Worm (Caenorhabditis elegans): ENCODE data around the gene C06C3.10.

C06C3.10 gene

DNA sequence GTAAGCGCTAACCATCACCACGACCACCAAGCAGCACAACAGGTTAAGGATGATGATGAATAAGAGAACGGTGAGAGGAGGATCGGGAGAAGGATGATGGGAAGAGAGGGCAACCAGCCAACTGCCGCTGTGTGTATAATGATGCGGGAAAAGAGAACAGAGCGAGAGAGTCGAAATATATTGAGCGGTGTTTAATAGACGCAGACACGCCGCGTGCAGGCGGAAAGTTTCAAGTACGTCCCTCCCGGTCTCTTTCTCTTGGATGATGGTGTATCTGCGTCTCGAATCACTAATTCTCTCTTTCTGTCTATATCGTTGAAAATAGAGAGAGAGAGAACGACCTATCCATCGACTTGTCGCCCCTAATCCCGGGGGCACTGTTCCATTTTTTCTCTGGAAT is 20.3 kb downstream of the C06C3.10 start (continued):
- TF ChIP-seq T23F11.4 (GFP tag; optimal IDR thresholded peaks at IDR 0.05): no peak
- peak; percentile 26 for TF ChIP-seq ceh-31 (tag; optimal IDR thresholded peaks at IDR 0.05)
- TF ChIP-seq odd-2 (tag; optimal IDR thresholded peaks at IDR 0.05): no peak
- no peak for TF ChIP-seq dmd-4 (tag; optimal IDR thresholded peaks at IDR 0.05; ENCODE audit: borderline replicate concordance)
- TF ChIP-seq sox-2 (GFP tag; IDR thresholded peaks at IDR 0.05): no peak
- TF ChIP-seq npax-4 (tag; optimal IDR thresholded peaks at IDR 0.05): no peak
- no peak for TF ChIP-seq lin-11 (tag; optimal IDR thresholded peaks at IDR 0.05)
- TF ChIP-seq pros-1 (tag; optimal IDR thresholded peaks at IDR 0.05): no peak
- TF ChIP-seq ztf-16 (tag; optimal IDR thresholded peaks at IDR 0.05): no peak
- TF ChIP-seq ceh-34 (tag; optimal IDR thresholded peaks at IDR 0.05): peak; percentile 55
- TF ChIP-seq ceh-45 (GFP tag; IDR thresholded peaks at IDR 0.05): no peak
- TF ChIP-seq pqm-1 (tag; optimal IDR thresholded peaks at IDR 0.05): no peak
- TF ChIP-seq ahr-1 (tag; optimal IDR thresholded peaks at IDR 0.05): no peak
- TF ChIP-seq C08G9.2 (tag; optimal IDR thresholded peaks at IDR 0.05): no peak
- peak; percentile 2 for TF ChIP-seq dve-1 (tag; optimal IDR thresholded peaks at IDR 0.05)
- TF ChIP-seq tbx-2 (tag; optimal IDR thresholded peaks at IDR 0.05): peak; percentile 38
- no peak for TF ChIP-seq fkh-10 (GFP tag; optimal IDR thresholded peaks at IDR 0.05)
- no peak for TF ChIP-seq ceh-48 (tag; optimal IDR thresholded peaks at IDR 0.05)
- TF ChIP-seq ceh-6 (GFP tag; optimal IDR thresholded peaks at IDR 0.05): no peak
- TF ChIP-seq nfya-1 (tag; optimal IDR thresholded peaks at IDR 0.05): peak; percentile 69
- peak; percentile 74 for TF ChIP-seq ceh-18 (tag; optimal IDR thresholded peaks at IDR 0.05)
- peak; percentile 18 for TF ChIP-seq unc-55 (GFP tag; optimal IDR thresholded peaks at IDR 0.05)
- no peak for TF ChIP-seq sdc-2 (tag; optimal IDR thresholded peaks at IDR 0.05)
- TF ChIP-seq hlh-13 (GFP tag; optimal IDR thresholded peaks at IDR 0.05): no peak
- peak; percentile 12 for TF ChIP-seq ceh-22 (tag; optimal IDR thresholded peaks at IDR 0.05)
- TF ChIP-seq fkh-6 (tag; optimal IDR thresholded peaks at IDR 0.05): no peak
- TF ChIP-seq lim-6 (tag; optimal IDR thresholded peaks at IDR 0.05): no peak
- peak; percentile 7 for TF ChIP-seq unc-42 (tag; optimal IDR thresholded peaks at IDR 0.05)

DNA sequence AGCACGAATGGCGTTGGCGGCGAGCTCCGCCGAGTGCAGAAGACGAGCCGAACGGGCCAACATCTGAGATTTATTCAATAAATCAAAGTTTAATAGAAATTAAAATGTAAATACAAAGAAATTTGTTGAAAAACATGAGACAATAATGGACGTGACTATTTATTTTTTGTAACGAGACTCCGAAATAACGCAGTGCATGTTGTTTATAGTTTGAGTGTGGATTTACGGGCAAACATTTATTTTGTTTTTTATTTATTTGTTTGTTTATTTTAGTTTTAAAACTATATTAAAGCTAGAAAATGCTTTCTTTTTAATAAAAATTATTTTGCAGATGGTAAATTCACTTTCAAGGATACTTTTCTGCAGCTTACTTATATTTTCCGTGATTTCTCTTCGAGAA is 24.4 kb downstream of the C06C3.10 start, which contains the start of the genes sdhb-1 and cup-15:
TSS of gene sdhb-1 (minus strand) at position 63 of the 400 bp plus-strand sequence.
TSS of gene cup-15 (plus strand) at position 332 of the 400 bp plus-strand sequence.
- TF ChIP-seq T23F11.4 (GFP tag; optimal IDR thresholded peaks at IDR 0.05) (no peak), Y22D7AL.16 (tag; optimal IDR thresholded peaks at IDR 0.05) (no peak), nfya-1 (tag; optimal IDR thresholded peaks at IDR 0.05) (no peak), ama-1 (optimal IDR thresholded peaks at IDR 0.05) (no peak), syd-9 (tag; optimal IDR thresholded peaks at IDR 0.05) (no peak), ceh-31 (tag; optimal IDR thresholded peaks at IDR 0.05) (no peak), mec-3 (tag; optimal IDR thresholded peaks at IDR 0.05; ENCODE audit: borderline replicate concordance) (no peak), unc-3 (GFP tag; conservative IDR thresholded peaks at IDR 0.05) (no peak), unc-3 (tag; optimal IDR thresholded peaks at IDR 0.05) (no peak), C38D4.7 (GFP tag; optimal IDR thresholded peaks at IDR 0.05) (no peak), unc-42 (tag; optimal IDR thresholded peaks at IDR 0.05) (no peak), ceh-22 (tag; optimal IDR thresholded peaks at IDR 0.05) (no peak), hlh-8 (tag; optimal IDR thresholded peaks at IDR 0.05) (no peak), unc-55 (GFP tag; optimal IDR thresholded peaks at IDR 0.05) (no peak), hlh-13 (GFP tag; optimal IDR thresholded peaks at IDR 0.05) (no peak), pqm-1 (tag; optimal IDR thresholded peaks at IDR 0.05) (no peak)

DNA sequence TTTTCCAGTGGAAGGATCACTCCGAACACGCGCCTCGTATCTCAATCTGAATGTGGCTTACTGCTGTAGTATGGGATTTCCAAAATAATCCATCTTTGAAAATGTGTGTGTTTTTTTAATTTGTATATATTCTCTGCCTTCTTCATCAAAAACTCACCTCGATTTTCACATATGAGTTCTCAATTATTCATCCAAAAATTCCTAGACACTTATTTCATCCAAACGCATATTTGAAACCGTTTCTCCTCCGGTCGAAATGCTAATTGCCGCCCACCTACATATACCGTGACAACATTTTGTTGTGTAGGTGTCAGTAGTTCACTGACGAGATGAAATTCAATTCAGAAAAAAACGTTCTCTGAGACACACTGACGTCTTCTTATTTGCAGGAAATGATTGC is 29.6 kb downstream of the C06C3.10 start:
- TF ChIP-seq odd-2 (tag; optimal IDR thresholded peaks at IDR 0.05) (no peak), ceh-30 (tag; optimal IDR thresholded peaks at IDR 0.05) (no peak), ama-1 (optimal IDR thresholded peaks at IDR 0.05) (no peak), hlh-30 (tag; optimal IDR thresholded peaks at IDR 0.05; ENCODE audit: insufficient read depth) (no peak), ceh-9 (tag; optimal IDR thresholded peaks at IDR 0.05) (no peak), mec-3 (tag; optimal IDR thresholded peaks at IDR 0.05; ENCODE audit: borderline replicate concordance) (no peak), elt-4 (tag; optimal IDR thresholded peaks at IDR 0.05) (no peak), ceh-19 (GFP tag; optimal IDR thresholded peaks at IDR 0.05) (no peak), ceh-2 (tag; optimal IDR thresholded peaks at IDR 0.05) (no peak), hlh-15 (tag; optimal IDR thresholded peaks at IDR 0.05) (no peak), gmeb-2 (tag; optimal IDR thresholded peaks at IDR 0.05) (no peak)

Measured in whole organism, late embryonic.